Fruit fly (Drosophila melanogaster) whole organism, embryonic: ENCODE measurements around the gene r2d2.

Experiments used
- Adf1 ChIP-seq: fragments of 200-800 bp; sonication (Bioruptor generic); IDR thresholded peaks from 2 replicates; pipeline ENCODE4 v1.3.6; 2022; ENCODE audit warnings: missing biosample characterization, missing genetic modification characterization
- Atf-2 ChIP-seq: fragments of 200-800 bp; sonication (Bioruptor generic); optimal IDR thresholded peaks from 2 replicates; lab custom pipeline; 2016; ENCODE audit warnings: missing biosample characterization, missing genetic modification characterization
- Atf3 ChIP-seq: fragments of 200-800 bp; sonication (Bioruptor generic); optimal IDR thresholded peaks from 3 replicates; lab custom pipeline; 2016; ENCODE audit warnings: missing biosample characterization, missing genetic modification characterization
- B-H1 ChIP-seq: fragments of 200-800 bp; sonication (Bioruptor generic); IDR thresholded peaks from 3 replicates; pipeline ENCODE4 v1.3.6; 2022; ENCODE audit warnings: missing biosample characterization, missing genetic modification characterization
- CG10431 ChIP-seq: fragments of 200-800 bp; sonication (Bioruptor generic); optimal IDR thresholded peaks from 3 replicates; lab custom pipeline; 2018; ENCODE audit warnings: missing biosample characterization, mild to moderate bottlenecking, missing genetic modification characterization
- CG13287 ChIP-seq: fragments of 200-800 bp; sonication (Bioruptor generic); IDR thresholded peaks from 2 replicates; pipeline ENCODE4 v1.3.6; 2022; ENCODE audit warnings: missing biosample characterization, missing genetic modification characterization; ENCODE audit not compliant: partially characterized antibody
- CG13296 ChIP-seq: fragments of 200-800 bp; sonication (Bioruptor generic); optimal IDR thresholded peaks from 3 replicates; lab custom pipeline; 2018; ENCODE audit warnings: missing biosample characterization, mild to moderate bottlenecking, missing genetic modification characterization
- CG14441 ChIP-seq: fragments of 200-800 bp; sonication (Bioruptor generic); IDR thresholded peaks from 2 replicates; pipeline ENCODE4 v1.3.6; 2022; ENCODE audit warnings: missing biosample characterization, missing genetic modification characterization
- CG16815 ChIP-seq: fragments of 200-800 bp; sonication (Bioruptor generic); optimal IDR thresholded peaks from 3 replicates; lab custom pipeline; 2017; ENCODE audit warnings: missing biosample characterization, mild to moderate bottlenecking, missing genetic modification characterization
- CG2678 ChIP-seq: fragments of 200-800 bp; sonication (Bioruptor generic); optimal IDR thresholded peaks from 3 replicates; lab custom pipeline; 2019; ENCODE audit warnings: missing biosample characterization, mild to moderate bottlenecking, missing genetic modification characterization, moderate library complexity
- CG2712 ChIP-seq: fragments of 200-800 bp; optimal IDR thresholded peaks from 3 replicates; lab custom pipeline; 2019; ENCODE audit warnings: missing biosample characterization, mild to moderate bottlenecking, missing genetic modification characterization, moderate library complexity
- CG31388 ChIP-seq: fragments of 200-800 bp; sonication (Bioruptor generic); optimal IDR thresholded peaks from 2 replicates; lab custom pipeline; 2016; ENCODE audit warnings: missing biosample characterization, missing genetic modification characterization
- CG32772 ChIP-seq: fragments of 200-800 bp; sonication (Bioruptor generic); IDR thresholded peaks from 2 replicates; pipeline ENCODE4 v1.3.6; 2022; ENCODE audit warnings: missing biosample characterization, missing genetic modification characterization
- CG34224 ChIP-seq: fragments of 200-800 bp; sonication (Bioruptor generic); IDR thresholded peaks from 3 replicates; pipeline ENCODE4 v1.3.6; 2022; ENCODE audit warnings: missing biosample characterization, missing genetic modification characterization; ENCODE audit not compliant: partially characterized antibody
- CG7556 ChIP-seq: fragments of 200-800 bp; sonication (Bioruptor generic); optimal IDR thresholded peaks from 2 replicates; lab custom pipeline; 2017; ENCODE audit warnings: missing biosample characterization, mild to moderate bottlenecking, missing genetic modification characterization
- CG7987 ChIP-seq: fragments of 200-800 bp; sonication (Bioruptor generic); optimal IDR thresholded peaks from 2 replicates; lab custom pipeline; 2018; ENCODE audit warnings: missing biosample characterization, mild to moderate bottlenecking, missing genetic modification characterization, moderate library complexity
- CG8924 ChIP-seq: fragments of 200-800 bp; optimal IDR thresholded peaks from 3 replicates; lab custom pipeline; 2019; ENCODE audit warnings: missing biosample characterization, mild to moderate bottlenecking, missing genetic modification characterization, moderate library complexity
- CG8944 ChIP-seq: fragments of 200-800 bp; sonication (Bioruptor generic); optimal IDR thresholded peaks from 3 replicates; lab custom pipeline; 2016; ENCODE audit warnings: missing biosample characterization, missing genetic modification characterization
- Dbx ChIP-seq: fragments of 200-800 bp; sonication (Bioruptor generic); IDR thresholded peaks from 3 replicates; pipeline ENCODE4 v1.3.6; 2022; ENCODE audit warnings: missing biosample characterization, missing genetic modification characterization
- Dll ChIP-seq: fragments of 200-800 bp; sonication (Bioruptor generic); IDR thresholded peaks from 4 replicates; pipeline ENCODE4 v1.3.6; 2022; ENCODE audit warnings: missing biosample characterization, missing genetic modification characterization; ENCODE audit not compliant: partially characterized antibody
- H15 ChIP-seq: fragments of 200-800 bp; sonication (Bioruptor generic); IDR thresholded peaks from 3 replicates; pipeline ENCODE4 v1.3.6; 2022; ENCODE audit warnings: missing biosample characterization, missing genetic modification characterization
- Hsf ChIP-seq: fragments of 200-800 bp; sonication (Bioruptor generic); optimal IDR thresholded peaks from 3 replicates; lab custom pipeline; 2016; ENCODE audit warnings: missing biosample characterization, missing genetic modification characterization
- Kr ChIP-seq: fragments of 200-800 bp; sonication (Bioruptor generic); optimal IDR thresholded peaks from 2 replicates; lab custom pipeline; 2017; ENCODE audit warnings: missing biosample characterization, mild to moderate bottlenecking, missing genetic modification characterization
- Lhr ChIP-seq: fragments of 200-800 bp; sonication (Bioruptor generic); optimal IDR thresholded peaks from 3 replicates; lab custom pipeline; 2017; ENCODE audit warnings: mild to moderate bottlenecking, missing biosample characterization, missing genetic modification reagents, missing genetic modification characterization
- Max ChIP-seq: fragments of 200-800 bp; sonication (Bioruptor generic); optimal IDR thresholded peaks from 2 replicates; lab custom pipeline; 2016; ENCODE audit warnings: missing biosample characterization, mild to moderate bottlenecking, missing genetic modification characterization
- Mes4 ChIP-seq: fragments of 200-800 bp; sonication (Bioruptor generic); optimal IDR thresholded peaks from 2 replicates; lab custom pipeline; 2016; ENCODE audit warnings: missing biosample characterization, missing genetic modification characterization
- NK7.1 ChIP-seq: fragments of 200-800 bp; sonication (Bioruptor generic); optimal IDR thresholded peaks from 3 replicates; lab custom pipeline; 2016; ENCODE audit warnings: missing biosample characterization, missing genetic modification characterization
- NfI ChIP-seq: fragments of 200-800 bp; sonication (Bioruptor generic); optimal IDR thresholded peaks from 3 replicates; lab custom pipeline; 2018; ENCODE audit warnings: missing biosample characterization, mild to moderate bottlenecking, missing genetic modification characterization, moderate library complexity
- Taf1 ChIP-seq: fragments of 200-800 bp; sonication (Bioruptor generic); IDR thresholded peaks from 2 replicates; pipeline ENCODE4 v1.3.6; 2022; ENCODE audit warnings: missing biosample characterization, missing genetic modification characterization
- Usf ChIP-seq: fragments of 200-800 bp; sonication (Bioruptor generic); optimal IDR thresholded peaks from 2 replicates; lab custom pipeline; 2017; ENCODE audit warnings: missing genotype, missing biosample characterization, missing genetic modification characterization
- Xrp1 ChIP-seq: fragments of 200-800 bp; sonication (Bioruptor generic); IDR thresholded peaks from 2 replicates; pipeline ENCODE4 v1.3.6; 2022; ENCODE audit warnings: missing biosample characterization, missing genetic modification characterization
- aop ChIP-seq: fragments of 200-800 bp; sonication (Bioruptor generic); IDR thresholded peaks from 2 replicates; pipeline ENCODE4 v1.3.6; 2022; ENCODE audit warnings: missing biosample characterization, missing genetic modification characterization
- az2 ChIP-seq: fragments of 200-800 bp; sonication (Bioruptor generic); optimal IDR thresholded peaks from 3 replicates; lab custom pipeline; 2016; ENCODE audit warnings: missing biosample characterization, missing genetic modification characterization
- cato ChIP-seq: fragments of 200-800 bp; sonication (Bioruptor generic); optimal IDR thresholded peaks from 2 replicates; lab custom pipeline; 2016; ENCODE audit warnings: missing biosample characterization, missing genetic modification characterization, borderline replicate concordance
- chif ChIP-seq, 2 experiments: fragments of 200-800 bp; sonication (Bioruptor generic); optimal IDR thresholded peaks; 3 replicates each; lab custom pipeline; 2016; ENCODE audit warnings: missing biosample characterization in 2 of 2, missing genetic modification characterization in 2 of 2
- crp ChIP-seq, 2 experiments: fragments of 200-800 bp; sonication (Bioruptor generic); optimal IDR thresholded peaks; 2 replicates in 1 of 2; 3 replicates in 1 of 2; lab custom pipeline; 2017; ENCODE audit warnings: missing biosample characterization in 2 of 2, missing genetic modification characterization in 2 of 2, mild to moderate bottlenecking in 1 of 2, moderate library complexity in 1 of 2
- fd96Cb ChIP-seq: fragments of 200-800 bp; sonication (Bioruptor generic); optimal IDR thresholded peaks from 2 replicates; lab custom pipeline; 2018; ENCODE audit warnings: missing biosample characterization, mild to moderate bottlenecking, missing genetic modification characterization, moderate library complexity
- fu2 ChIP-seq: fragments of 200-800 bp; sonication (Bioruptor generic); optimal IDR thresholded peaks from 2 replicates; lab custom pipeline; 2016; ENCODE audit warnings: missing biosample characterization, missing genetic modification characterization
- gsb ChIP-seq: fragments of 200-800 bp; sonication (Bioruptor generic); IDR thresholded peaks from 2 replicates; pipeline ENCODE4 v1.3.6; 2022; ENCODE audit warnings: missing biosample characterization, missing genetic modification characterization
- kah ChIP-seq: fragments of 200-800 bp; sonication (Bioruptor generic); optimal IDR thresholded peaks from 2 replicates; lab custom pipeline; 2018; ENCODE audit warnings: missing biosample characterization, mild to moderate bottlenecking, missing genetic modification characterization
- luna ChIP-seq: fragments of 200-800 bp; sonication (Bioruptor generic); optimal IDR thresholded peaks from 2 replicates; lab custom pipeline; 2016; ENCODE audit warnings: missing biosample characterization, missing genetic modification characterization
- mld ChIP-seq: fragments of 200-800 bp; sonication (Bioruptor generic); IDR thresholded peaks from 3 replicates; pipeline ENCODE4 v1.3.6; 2022; ENCODE audit warnings: missing biosample characterization, missing genetic modification characterization; ENCODE audit not compliant: partially characterized antibody
- odd ChIP-seq: fragments of 200-800 bp; sonication (Bioruptor generic); optimal IDR thresholded peaks from 2 replicates; lab custom pipeline; 2017; ENCODE audit warnings: missing biosample characterization, mild to moderate bottlenecking, missing genetic modification characterization
- salm ChIP-seq: fragments of 200-800 bp; sonication (Bioruptor generic); optimal IDR thresholded peaks from 2 replicates; lab custom pipeline; 2018; ENCODE audit warnings: missing biosample characterization, mild to moderate bottlenecking, missing genetic modification characterization
- so ChIP-seq: fragments of 200-800 bp; sonication (Bioruptor generic); IDR thresholded peaks from 3 replicates; pipeline ENCODE4 v1.3.6; 2022; ENCODE audit warnings: missing biosample characterization, missing genetic modification characterization
- sr ChIP-seq: fragments of 200-800 bp; sonication (Bioruptor generic); IDR thresholded peaks from 3 replicates; pipeline ENCODE4 v1.3.6; 2022; ENCODE audit warnings: missing biosample characterization, missing genetic modification characterization
- tgo ChIP-seq: fragments of 200-800 bp; sonication (Bioruptor generic); IDR thresholded peaks from 3 replicates; pipeline ENCODE4 v1.3.6; 2022; ENCODE audit warnings: missing biosample characterization, missing genetic modification characterization
- tin ChIP-seq: fragments of 200-800 bp; sonication (Bioruptor generic); optimal IDR thresholded peaks from 3 replicates; lab custom pipeline; 2016; ENCODE audit warnings: missing biosample characterization, missing genetic modification characterization
- trem ChIP-seq: fragments of 200-800 bp; optimal IDR thresholded peaks from 3 replicates; lab custom pipeline; 2019; ENCODE audit warnings: missing biosample characterization, mild to moderate bottlenecking, missing genetic modification characterization, moderate library complexity
- vvl ChIP-seq: fragments of 200-800 bp; sonication (Bioruptor generic); IDR thresholded peaks from 2 replicates; pipeline ENCODE4 v1.3.6; 2022; ENCODE audit warnings: missing biosample characterization, missing genetic modification characterization

Gene r2d2

dm6 chr2L:7782788-7783401 is 17.1 kb upstream of the r2d2 start, which contains the start of gene Brd7-9 (continued):
- peak; percentile 73 for TF ChIP-seq tin (GFP tag; lab: Kevin White, UChicago)
- TF ChIP-seq NK7.1 (GFP tag; lab: Kevin White, UChicago) = peak; percentile 73
- peak; percentile 60 for TF ChIP-seq NfI (GFP tag; lab: Kevin White, UChicago)
- TF ChIP-seq CG31388 = peak; percentile 44
- peak; percentile 29 for TF ChIP-seq salm (tag; lab: Kevin White, UChicago)
- peak; percentile 58; the same call in 2 of the 3 replicates for TF ChIP-seq H15 (GFP tag; lab: Robert Waterston, UW)
- no peak for TF ChIP-seq Kr (GFP tag; lab: Kevin White, UChicago)
- peak; percentile 63 for TF ChIP-seq odd (GFP tag; lab: Kevin White, UChicago)
- TF ChIP-seq fu2 (GFP tag; lab: Kevin White, UChicago) = peak; percentile 47
- peak; percentile 56 for TF ChIP-seq CG8944
- TF ChIP-seq Atf-2 (GFP tag; lab: Kevin White, UChicago) = peak; percentile 51
- TF ChIP-seq Dbx = peak; percentile 79; the same call in 2 of the 3 replicates
- peak; percentile 44 for TF ChIP-seq cato (GFP tag; lab: Kevin White, UChicago)
- no peak for TF ChIP-seq CG10431 (GFP tag; lab: Kevin White, UChicago)
- TF ChIP-seq B-H1 = peak; percentile 77
- peak; percentile 27 for TF ChIP-seq trem (tag; lab: Kevin White, UChicago)
- peak; percentile 26 for TF ChIP-seq CG7987 (GFP tag; lab: Kevin White, UChicago)
- TF ChIP-seq Dll (GFP tag; lab: Robert Waterston, UW) = peak; percentile 69
- peak; percentile 60 for TF ChIP-seq Taf1 (GFP tag; lab: Robert Waterston, UW)
- TF ChIP-seq Max = peak; percentile 58
- TF ChIP-seq CG14441 (GFP tag; lab: Robert Waterston, UW) = peak; percentile 86
- TF ChIP-seq CG13296 (GFP tag; lab: Kevin White, UChicago) = peak; percentile 70
- TF ChIP-seq Usf (GFP tag; lab: Kevin White, UChicago) = peak; percentile 15
- peak; percentile 70 for TF ChIP-seq fd96Cb (tag; lab: Kevin White, UChicago)
- peak; percentile 0 for TF ChIP-seq kah (GFP tag; lab: Kevin White, UChicago)
- peak; percentile 39; the same call in 1 of the 2 replicates for TF ChIP-seq Adf1 (GFP tag; lab: Robert Waterston, UW)
- TF ChIP-seq CG7556 = peak; percentile 78
- peak; percentile 81 for TF ChIP-seq Xrp1
- TF ChIP-seq CG16815 (GFP tag; lab: Kevin White, UChicago) = peak; percentile 3
- peak; percentile 28 for TF ChIP-seq Atf3 (GFP tag; lab: Kevin White, UChicago)
- TF ChIP-seq gsb (GFP tag; lab: Robert Waterston, UW) = 0 out of 2 replicates have a peak, but pooled peaks have one; percentile 25
- peak; percentile 35 for TF ChIP-seq Mes4 (GFP tag; lab: Kevin White, UChicago)
- TF ChIP-seq sr (GFP tag; lab: Robert Waterston, UW) = peak; percentile 59; the same call in 2 of the 3 replicates
- TF ChIP-seq CG2678 (tag; lab: Kevin White, UChicago) = peak; percentile 73
- TF ChIP-seq CG34224 (GFP tag; lab: Robert Waterston, UW) = no peak
- TF ChIP-seq aop (GFP tag; lab: Robert Waterston, UW) = no peak
- peak; percentile 76 for TF ChIP-seq CG2712 (tag; lab: Kevin White, UChicago)
- TF ChIP-seq Lhr (GFP tag; lab: Kevin White, UChicago) = no peak
- no peak for TF ChIP-seq mld
- TF ChIP-seq vvl = peak; percentile 93
- peak; percentile 90 for TF ChIP-seq so (GFP tag; lab: Robert Waterston, UW)
- TF ChIP-seq az2 (GFP tag; lab: Kevin White, UChicago) = peak; percentile 70
- peak; percentile 7 for TF ChIP-seq luna (GFP tag; lab: Kevin White, UChicago)
- peak; percentile 67 for TF ChIP-seq tgo (GFP tag; lab: Robert Waterston, UW)
- TF ChIP-seq Hsf (GFP tag; lab: Kevin White, UChicago) = peak; percentile 55
- peak; percentile 65 for TF ChIP-seq CG13287
- peak; percentile 65 for TF ChIP-seq CG32772
- TF ChIP-seq chif (GFP tag; optimal IDR thresholded peaks at IDR 0.05; lab: Kevin White, UChicago) = peak; percentile 50
- peak; percentile 68 for TF ChIP-seq CG8924 (tag; lab: Kevin White, UChicago)
- TF ChIP-seq crp (GFP tag; optimal IDR thresholded peaks at IDR 0.05; lab: Kevin White, UChicago) = no peak
